Worm (Caenorhabditis elegans) whole organism, young adult: ENCODE results near the gene T25B9.12.

Source experiments
- F22D6.2 ChIP-seq: sonication (generic microtip); optimal IDR thresholded peaks from 2 replicates; lab custom pipeline; 2016; ENCODE audit warnings: mild to moderate bottlenecking, missing genetic modification characterization, missing compliant biosample characterization
- F37B4.10 ChIP-seq: fragments of 200-800 bp; sonication (Bioruptor generic); IDR thresholded peaks from 2 replicates; pipeline ENCODE4 v1.3.6; 2022; ENCODE audit warnings: missing genetic modification characterization, missing compliant biosample characterization
- F55B11.4 ChIP-seq: sonication (generic microtip); optimal IDR thresholded peaks from 2 replicates; lab custom pipeline; 2016; ENCODE audit warnings: missing compliant biosample characterization, missing genetic modification characterization, borderline replicate concordance; ENCODE audit not compliant: insufficient read depth
- F57C9.4 ChIP-seq: sonication (generic microtip); optimal IDR thresholded peaks from 2 replicates; lab custom pipeline; 2017; ENCODE audit warnings: mild to moderate bottlenecking, missing genetic modification characterization, missing compliant biosample characterization
- T26A5.8 ChIP-seq: sonication (generic microtip); optimal IDR thresholded peaks from 2 replicates; lab custom pipeline; 2016; ENCODE audit warnings: missing genetic modification characterization, missing compliant biosample characterization
- Y53G8AR.9 ChIP-seq: fragments of 200-800 bp; sonication (Bioruptor generic); conservative IDR thresholded peaks from 2 replicates; pipeline ENCODE4 v1.3.6; 2022; ENCODE audit warnings: missing genetic modification reagents, missing genetic modification characterization, missing compliant biosample characterization
- aptf-2 ChIP-seq: fragments of 200-800 bp; sonication (Bioruptor generic); conservative IDR thresholded peaks from 2 replicates; pipeline ENCODE4 v1.3.6; 2022; ENCODE audit warnings: missing genetic modification reagents, missing genetic modification characterization, missing compliant biosample characterization
- ccch-3 ChIP-seq: fragments of 200-800 bp; sonication (Bioruptor generic); optimal IDR thresholded peaks from 2 replicates; lab custom pipeline; 2018; ENCODE audit warnings: mild to moderate bottlenecking, missing genetic modification characterization, missing compliant biosample characterization
- cebp-1 ChIP-seq, 2 experiments: fragments of 200-800 bp in 1 of 2; sonication (Bioruptor generic) in 1 of 2; sonication (generic microtip) in 1 of 2; IDR thresholded peaks in 1 of 2; optimal IDR thresholded peaks in 1 of 2; 2 replicates each; pipeline versions ENCODE4 v1.3.6 to Lab custom; 2017 to 2022; ENCODE audit warnings: missing compliant biosample characterization in 2 of 2, missing genetic modification characterization in 2 of 2, mild to moderate bottlenecking in 1 of 2, missing genetic modification reagents in 1 of 2, moderate library complexity in 1 of 2
- ceh-100 ChIP-seq: fragments of 200-800 bp; sonication (Bioruptor generic); IDR thresholded peaks from 2 replicates; pipeline ENCODE4 v1.3.6; 2022; ENCODE audit warnings: missing genetic modification reagents, missing genetic modification characterization, missing compliant biosample characterization
- ceh-27 ChIP-seq: fragments of 200-800 bp; sonication (Bioruptor generic); optimal IDR thresholded peaks from 2 replicates; lab custom pipeline; 2018; ENCODE audit warnings: mild to moderate bottlenecking, missing genetic modification characterization, moderate library complexity, missing compliant biosample characterization
- ceh-79 ChIP-seq: sonication (generic microtip); optimal IDR thresholded peaks from 2 replicates; lab custom pipeline; 2017; ENCODE audit warnings: mild to moderate bottlenecking, missing genetic modification characterization, missing compliant biosample characterization
- dpff-1 ChIP-seq: sonication (generic microtip); optimal IDR thresholded peaks from 2 replicates; lab custom pipeline; 2017; ENCODE audit warnings: mild to moderate bottlenecking, missing genetic modification characterization, missing compliant biosample characterization
- egrh-3 ChIP-seq: fragments of 200-800 bp; sonication (Bioruptor generic); IDR thresholded peaks from 2 replicates; pipeline ENCODE4 v1.3.6; 2022; ENCODE audit warnings: missing genetic modification reagents, missing genetic modification characterization, missing compliant biosample characterization
- ekl-4 ChIP-seq: fragments of 200-800 bp; sonication (Bioruptor generic); IDR thresholded peaks from 2 replicates; pipeline ENCODE4 v1.3.6; 2022; ENCODE audit warnings: missing genetic modification reagents, missing genetic modification characterization, missing compliant biosample characterization
- him-1 ChIP-seq: sonication (generic microtip); optimal IDR thresholded peaks from 2 replicates; lab custom pipeline; 2016; ENCODE audit warnings: missing genotype, missing genetic modification reagents, missing genetic modification characterization, missing compliant biosample characterization
- hrde-1 ChIP-seq: sonication (generic microtip); optimal IDR thresholded peaks from 2 replicates; lab custom pipeline; 2016; ENCODE audit warnings: missing genetic modification characterization, mild to moderate bottlenecking, missing compliant biosample characterization, moderate library complexity, missing genotype, missing genetic modification reagents, borderline replicate concordance
- lin-26 ChIP-seq: fragments of 200-800 bp; sonication (Bioruptor generic); IDR thresholded peaks from 2 replicates; pipeline ENCODE4 v1.3.6; 2022; ENCODE audit warnings: missing genetic modification reagents, missing genetic modification characterization, missing compliant biosample characterization
- lin-35 ChIP-seq, 3 experiments: fragments of 150-350 bp in 2 of 3; sonication (generic microtip) in 1 of 3; optimal IDR thresholded peaks; 2 replicates each; lab custom pipeline; 2014 to 2018; ENCODE audit warnings: missing biosample characterization in 3 of 3, missing genetic modification characterization in 3 of 3, missing genetic modification reagents in 3 of 3
- madf-10 ChIP-seq: sonication (generic microtip); optimal IDR thresholded peaks from 2 replicates; lab custom pipeline; 2016; ENCODE audit warnings: mild to moderate bottlenecking, missing genetic modification characterization, missing compliant biosample characterization
- madf-8 ChIP-seq: fragments of 200-800 bp; sonication (Bioruptor generic); conservative IDR thresholded peaks from 2 replicates; pipeline ENCODE4 v1.3.6; 2022; ENCODE audit warnings: missing genetic modification reagents, missing genetic modification characterization, missing compliant biosample characterization
- mcd-1 ChIP-seq: fragments of 200-800 bp; sonication (Bioruptor generic); IDR thresholded peaks from 2 replicates; pipeline ENCODE4 v1.3.6; 2022; ENCODE audit warnings: missing genetic modification reagents, missing genetic modification characterization, missing compliant biosample characterization
- mxl-1 ChIP-seq: sonication (generic microtip); optimal IDR thresholded peaks from 2 replicates; lab custom pipeline; 2016; ENCODE audit warnings: missing genetic modification characterization, missing compliant biosample characterization
- snpc-1.3 ChIP-seq: sonication (generic microtip); optimal IDR thresholded peaks from 2 replicates; lab custom pipeline; 2017; ENCODE audit warnings: missing genetic modification characterization, mild to moderate bottlenecking, missing compliant biosample characterization, antibody characterized with exemption, moderate library complexity, missing genotype, missing genetic modification reagents; ENCODE audit not compliant: insufficient read depth
- snpc-3.4 ChIP-seq: sonication (generic microtip); optimal IDR thresholded peaks from 2 replicates; lab custom pipeline; 2017; ENCODE audit warnings: missing genetic modification characterization, mild to moderate bottlenecking, missing compliant biosample characterization, antibody characterized with exemption, moderate library complexity, missing genotype, missing genetic modification reagents
- snpc-4 ChIP-seq, 5 experiments: fragments of 150-350 bp in 1 of 5; sonication (generic microtip) in 4 of 5; optimal IDR thresholded peaks; 2 replicates each; lab custom pipeline; 2014 to 2018; ENCODE audit warnings: missing genetic modification characterization in 5 of 5, missing biosample characterization in 3 of 5, antibody characterized with exemption in 2 of 5, mild to moderate bottlenecking in 2 of 5, missing compliant biosample characterization in 2 of 5, missing genotype in 2 of 5, moderate library complexity in 2 of 5, missing genetic modification reagents in 1 of 5
- sptf-2 ChIP-seq: fragments of 200-800 bp; sonication (Bioruptor generic); optimal IDR thresholded peaks from 2 replicates; lab custom pipeline; 2018; ENCODE audit warnings: mild to moderate bottlenecking, missing genetic modification characterization, missing compliant biosample characterization
- tbx-9 ChIP-seq: sonication (generic microtip); optimal IDR thresholded peaks from 2 replicates; lab custom pipeline; 2016; ENCODE audit warnings: borderline replicate concordance, missing genetic modification characterization, inconsistent platforms, missing compliant biosample characterization
- zim-3 ChIP-seq: sonication (generic microtip); optimal IDR thresholded peaks from 2 replicates; lab custom pipeline; 2017; ENCODE audit warnings: mild to moderate bottlenecking, missing genetic modification characterization, moderate library complexity, missing compliant biosample characterization
- ztf-18 ChIP-seq: sonication (generic microtip); optimal IDR thresholded peaks from 2 replicates; lab custom pipeline; 2016; ENCODE audit warnings: missing genotype, mild to moderate bottlenecking, missing genetic modification characterization, missing compliant biosample characterization
- ztf-22 ChIP-seq: fragments of 200-800 bp; sonication (Bioruptor generic); optimal IDR thresholded peaks from 2 replicates; lab custom pipeline; 2018; ENCODE audit warnings: mild to moderate bottlenecking, missing genetic modification characterization, moderate library complexity, missing compliant biosample characterization

The T25B9.12 gene

DNA sequence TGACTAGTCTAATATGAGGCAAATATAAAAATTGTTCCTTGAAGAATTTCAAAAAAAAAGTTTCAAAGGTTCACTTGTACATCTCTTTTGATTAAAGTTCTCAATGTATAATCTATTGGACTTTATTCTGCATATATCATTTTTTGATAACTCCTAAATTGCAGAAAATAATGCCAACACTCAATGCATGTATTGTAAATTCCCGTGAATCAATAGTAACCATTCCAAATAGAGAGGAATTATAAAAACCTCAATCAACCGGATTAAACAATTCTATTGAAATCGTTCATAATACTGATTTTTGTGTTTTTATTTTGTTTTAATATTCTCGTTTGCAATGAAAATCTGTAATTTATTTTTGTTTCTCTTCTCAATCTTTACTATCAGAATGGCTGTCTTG lies at the start of gene T25B9.12:
T25B9.12 (plus strand) TSS at position 301 of the 400 bp plus-strand sequence.
- no peak for TF ChIP-seq ceh-100 (GFP tag; lab: Robert Waterston, UW)
- no peak for TF ChIP-seq ztf-18 (tag; lab: Kevin White, UChicago)
- TF ChIP-seq egrh-3 (GFP tag; lab: Robert Waterston, UW), result no peak
- no peak for TF ChIP-seq ekl-4
- TF ChIP-seq tbx-9, result no peak

DNA sequence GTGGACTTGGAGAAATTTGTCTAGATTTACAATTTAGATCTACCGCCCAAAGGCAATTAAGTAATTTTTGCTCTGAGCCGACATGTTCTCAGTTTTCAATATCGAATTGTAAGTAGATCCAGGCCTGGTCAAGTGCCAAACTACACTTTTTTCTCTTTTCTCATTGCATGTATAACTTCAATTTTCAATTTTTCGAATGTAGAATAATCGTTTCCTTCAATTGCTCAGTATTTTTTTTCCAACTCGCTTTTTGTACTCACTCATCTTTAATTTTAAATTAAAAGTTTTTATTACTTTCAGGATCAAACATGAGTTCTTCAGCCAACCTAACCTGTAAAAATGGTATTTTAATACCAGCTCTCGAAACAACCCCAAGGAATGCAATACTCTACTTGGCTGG lies 48.8 kb upstream of the T25B9.12 start, which contains the start of gene ncx-3:
ncx-3 (plus strand) TSS at position 301 of the 400 bp plus-strand sequence.
- TF ChIP-seq ccch-3 (GFP tag; lab: Kevin White, UChicago) (no peak), ceh-27 (no peak), Y53G8AR.9 (GFP tag; lab: Robert Waterston, UW) (no peak), lin-26 (no peak)

DNA sequence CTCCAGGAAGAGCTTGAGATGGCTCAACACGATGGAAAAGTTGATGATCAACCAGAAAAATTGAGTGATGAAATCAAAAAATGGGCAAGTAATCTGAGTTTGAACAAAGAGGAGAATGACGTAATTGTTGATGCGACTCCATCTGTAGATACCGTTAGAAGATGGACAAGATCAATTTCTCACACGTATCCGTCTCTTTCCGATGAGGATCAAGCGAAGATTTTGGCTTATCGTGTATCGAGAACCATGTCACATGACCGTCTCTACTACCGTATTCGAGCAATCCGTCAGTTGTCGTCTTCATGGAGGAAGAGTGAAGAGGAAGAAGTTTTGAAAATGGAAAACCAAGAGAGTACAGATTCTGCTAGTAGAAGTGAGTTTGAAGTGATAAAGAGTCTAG lies 47.1 kb upstream of the T25B9.12 start:
- TF ChIP-seq madf-8 (GFP tag; lab: Robert Waterston, UW), result no peak
- no peak for TF ChIP-seq sptf-2 (GFP tag; lab: Kevin White, UChicago)
- TF ChIP-seq lin-26, result no peak
- TF ChIP-seq snpc-1.3 (tag; lab: Kevin White, UChicago), result no peak
- TF ChIP-seq cebp-1 (GFP tag; IDR thresholded peaks at IDR 0.05; lab: Robert Waterston, UW), result no peak
- no peak for TF ChIP-seq cebp-1 (tag; optimal IDR thresholded peaks at IDR 0.05; lab: Kevin White, UChicago)
- TF ChIP-seq F37B4.10 (GFP tag; lab: Robert Waterston, UW), result no peak
- no peak for TF ChIP-seq him-1 (tag; lab: Kevin White, UChicago)
- TF ChIP-seq snpc-4 (GFP tag; optimal IDR thresholded peaks at IDR 0.05; lab: Kevin White, UChicago), result no peak
- TF ChIP-seq snpc-4 (tag; optimal IDR thresholded peaks at IDR 0.05; lab: Kevin White, UChicago), result no peak
- no peak for TF ChIP-seq F57C9.4
- no peak for TF ChIP-seq hrde-1 (tag; lab: Kevin White, UChicago)
- TF ChIP-seq F55B11.4 (tag; lab: Kevin White, UChicago), result no peak
- no peak for TF ChIP-seq ccch-3 (GFP tag; lab: Kevin White, UChicago)
- TF ChIP-seq T26A5.8 (tag; lab: Kevin White, UChicago), result no peak
- no peak for TF ChIP-seq mcd-1 (GFP tag; lab: Robert Waterston, UW)
- TF ChIP-seq lin-35 (GFP tag; optimal IDR thresholded peaks at IDR 0.05; lab: Kevin White, UChicago), result no peak
- TF ChIP-seq zim-3 (tag; lab: Kevin White, UChicago), result no peak
- TF ChIP-seq ceh-79 (tag; lab: Kevin White, UChicago), result no peak
- TF ChIP-seq mxl-1 (tag; lab: Kevin White, UChicago), result no peak

DNA sequence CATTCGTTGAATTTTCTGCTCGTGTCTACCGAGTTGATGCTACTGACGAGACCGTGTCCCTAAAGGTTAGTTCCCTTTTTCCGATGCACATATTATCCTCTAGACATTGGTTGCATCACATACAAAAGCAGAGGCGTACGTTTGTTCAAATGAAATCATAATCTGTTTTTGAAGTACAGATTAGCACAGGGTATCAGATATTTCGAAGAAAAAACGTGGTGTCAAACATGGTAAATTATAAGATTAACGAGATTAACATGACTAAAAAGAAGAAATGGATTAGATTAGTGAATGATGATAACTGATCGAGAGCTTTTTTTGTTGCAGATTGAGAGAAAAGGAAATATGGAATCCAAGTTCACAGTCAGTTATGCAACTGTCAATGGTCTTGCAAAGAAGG lies 46.3 kb upstream of the T25B9.12 start:
- TF ChIP-seq madf-10 (tag; lab: Kevin White, UChicago) (no peak), mxl-1 (tag; lab: Kevin White, UChicago) (no peak), dpff-1 (tag; lab: Kevin White, UChicago) (no peak), snpc-4 (GFP tag; optimal IDR thresholded peaks at IDR 0.05; lab: Kevin White, UChicago) (no peak), snpc-4 (tag; optimal IDR thresholded peaks at IDR 0.05; lab: Kevin White, UChicago) (no peak), hrde-1 (tag; lab: Kevin White, UChicago) (no peak), F22D6.2 (tag; lab: Kevin White, UChicago) (no peak), snpc-3.4 (tag; lab: Kevin White, UChicago) (no peak), aptf-2 (no peak), ztf-22 (GFP tag; lab: Kevin White, UChicago) (no peak)
